Fruit fly (Drosophila melanogaster): ENCODE measurements around the gene mtSSB.

mtSSB gene

dm6 chr3R:16209714-16210553 is 4.9 kb upstream of the mtSSB start:
- peak; percentile 83 for TF ChIP-seq Snoo (tag; optimal IDR thresholded peaks at IDR 0.05)
- peak; percentile 78 for TF ChIP-seq D1 (tag; optimal IDR thresholded peaks at IDR 0.05)
- TF ChIP-seq fd96Ca (GFP tag; IDR thresholded peaks at IDR 0.05), result peak; percentile 29; the same call in 1 of the 3 replicates
- TF ChIP-seq CG12605 (GFP tag; IDR thresholded peaks at IDR 0.05), result no peak
- peak; percentile 67 for TF ChIP-seq CG8301 (tag; optimal IDR thresholded peaks at IDR 0.05)
- no peak for TF ChIP-seq rn (GFP tag; IDR thresholded peaks at IDR 0.05)
- TF ChIP-seq CG17806 (tag; optimal IDR thresholded peaks at IDR 0.05), result peak; percentile 83
- no peak for TF ChIP-seq gl (tag; optimal IDR thresholded peaks at IDR 0.05)
- peak; percentile 89 for TF ChIP-seq CG9948 (tag; optimal IDR thresholded peaks at IDR 0.05)
- peak; percentile 82 for TF ChIP-seq CG34367 (tag; optimal IDR thresholded peaks at IDR 0.05)
- TF ChIP-seq CG13204 (GFP tag; optimal IDR thresholded peaks at IDR 0.05), result peak; percentile 96
- no peak for TF ChIP-seq CG10348 (GFP tag; IDR thresholded peaks at IDR 0.05)
- TF ChIP-seq Ets98B (GFP tag; IDR thresholded peaks at IDR 0.05), result 0 out of 2 replicates have a peak, but pooled peaks have one; percentile 13
- TF ChIP-seq CG8159 (tag; optimal IDR thresholded peaks at IDR 0.05), result peak; percentile 94
- TF ChIP-seq CG14655 (GFP tag; optimal IDR thresholded peaks at IDR 0.05), result peak; percentile 83
- peak; percentile 69 for TF ChIP-seq Pif1A (GFP tag; optimal IDR thresholded peaks at IDR 0.05)
- peak; percentile 37; the same call in 1 of the 3 replicates for TF ChIP-seq CG4496 (GFP tag; IDR thresholded peaks at IDR 0.05)
- TF ChIP-seq CG15710 (tag; optimal IDR thresholded peaks at IDR 0.05), result peak; percentile 90
- peak; percentile 62 for TF ChIP-seq Pif1B (GFP tag; optimal IDR thresholded peaks at IDR 0.05)
- 0 out of 2 replicates have a peak, but pooled peaks have one; percentile 31 for TF ChIP-seq CG32121 (GFP tag; IDR thresholded peaks at IDR 0.05)
- peak; percentile 56 for TF ChIP-seq EcR (GFP tag; optimal IDR thresholded peaks at IDR 0.05)

- TF ChIP-seq CG12605 (GFP tag; IDR thresholded peaks at IDR 0.05), result no peak
- peak; percentile 73 for TF ChIP-seq CG34367 (tag; optimal IDR thresholded peaks at IDR 0.05)
- TF ChIP-seq Snoo (tag; optimal IDR thresholded peaks at IDR 0.05), result peak; percentile 60
- peak; percentile 85 for TF ChIP-seq CG15710 (tag; optimal IDR thresholded peaks at IDR 0.05)
- TF ChIP-seq CG32121 (GFP tag; IDR thresholded peaks at IDR 0.05), result peak; percentile 51
- no peak for TF ChIP-seq gl (tag; optimal IDR thresholded peaks at IDR 0.05)
- peak; percentile 88 for TF ChIP-seq CG13204 (GFP tag; optimal IDR thresholded peaks at IDR 0.05)
- TF ChIP-seq CG14655 (GFP tag; optimal IDR thresholded peaks at IDR 0.05), result peak; percentile 91
- TF ChIP-seq Ets98B (GFP tag; IDR thresholded peaks at IDR 0.05), result no peak
- peak; percentile 29 for TF ChIP-seq Pif1B (GFP tag; optimal IDR thresholded peaks at IDR 0.05)
- TF ChIP-seq D1 (tag; optimal IDR thresholded peaks at IDR 0.05), result peak; percentile 86
- peak; percentile 56 for TF ChIP-seq Pif1A (GFP tag; optimal IDR thresholded peaks at IDR 0.05)
- TF ChIP-seq CG10348 (GFP tag; IDR thresholded peaks at IDR 0.05), result no peak
- TF ChIP-seq CG8301 (tag; optimal IDR thresholded peaks at IDR 0.05), result peak; percentile 58
- peak; percentile 6; the same call in 2 of the 3 replicates for TF ChIP-seq CG4496 (GFP tag; IDR thresholded peaks at IDR 0.05)
- no peak for TF ChIP-seq rn (GFP tag; IDR thresholded peaks at IDR 0.05)
- TF ChIP-seq EcR (GFP tag; optimal IDR thresholded peaks at IDR 0.05), result peak; percentile 61
- TF ChIP-seq CG8159 (tag; optimal IDR thresholded peaks at IDR 0.05), result peak; percentile 92
- peak; percentile 86 for TF ChIP-seq CG9948 (tag; optimal IDR thresholded peaks at IDR 0.05)
- peak; percentile 75 for TF ChIP-seq CG17806 (tag; optimal IDR thresholded peaks at IDR 0.05)
- TF ChIP-seq fd96Ca (GFP tag; IDR thresholded peaks at IDR 0.05), result 0 out of 3 replicates have a peak, but pooled peaks have one; percentile 37
Measured at dm6 chr3R:16208924-16209713, 4.1 kb upstream of the mtSSB start.

- TF ChIP-seq CG14655 (GFP tag; optimal IDR thresholded peaks at IDR 0.05) (peak; percentile 81), CG4496 (GFP tag; IDR thresholded peaks at IDR 0.05) (peak; percentile 89), CG9948 (tag; optimal IDR thresholded peaks at IDR 0.05) (peak; percentile 63), CG15710 (tag; optimal IDR thresholded peaks at IDR 0.05) (peak; percentile 90), Pif1A (GFP tag; optimal IDR thresholded peaks at IDR 0.05) (peak; percentile 71), Pif1B (GFP tag; optimal IDR thresholded peaks at IDR 0.05) (peak; percentile 86), CG32121 (GFP tag; IDR thresholded peaks at IDR 0.05) (peak; percentile 84), D1 (tag; optimal IDR thresholded peaks at IDR 0.05) (peak; percentile 36), Ets98B (GFP tag; IDR thresholded peaks at IDR 0.05) (peak; percentile 86), rn (GFP tag; IDR thresholded peaks at IDR 0.05) (peak; percentile 67; the same call in 1 of the 2 replicates), gl (tag; optimal IDR thresholded peaks at IDR 0.05) (peak; percentile 98), CG34367 (tag; optimal IDR thresholded peaks at IDR 0.05) (peak; percentile 90), EcR (GFP tag; optimal IDR thresholded peaks at IDR 0.05) (peak; percentile 93), fd96Ca (GFP tag; IDR thresholded peaks at IDR 0.05) (peak; percentile 82), CG10348 (GFP tag; IDR thresholded peaks at IDR 0.05) (peak; percentile 21; the same call in 1 of the 2 replicates), CG13204 (GFP tag; optimal IDR thresholded peaks at IDR 0.05) (peak; percentile 99), Snoo (tag; optimal IDR thresholded peaks at IDR 0.05) (peak; percentile 84), CG8301 (tag; optimal IDR thresholded peaks at IDR 0.05) (peak; percentile 78), CG8159 (tag; optimal IDR thresholded peaks at IDR 0.05) (peak; percentile 83), CG12605 (GFP tag; IDR thresholded peaks at IDR 0.05) (peak; percentile 95), CG17806 (tag; optimal IDR thresholded peaks at IDR 0.05) (peak; percentile 79)
Measured at dm6 chr3R:16208106-16208780, 3.2 kb upstream of the mtSSB start.

- TF ChIP-seq CG34367 (tag; optimal IDR thresholded peaks at IDR 0.05) (no peak), CG8159 (tag; optimal IDR thresholded peaks at IDR 0.05) (no peak), CG14655 (GFP tag; optimal IDR thresholded peaks at IDR 0.05) (no peak), CG8301 (tag; optimal IDR thresholded peaks at IDR 0.05) (no peak), CG17806 (tag; optimal IDR thresholded peaks at IDR 0.05) (no peak), CG9948 (tag; optimal IDR thresholded peaks at IDR 0.05) (no peak), EcR (GFP tag; optimal IDR thresholded peaks at IDR 0.05) (peak; percentile 91), gl (tag; optimal IDR thresholded peaks at IDR 0.05) (no peak), Pif1B (GFP tag; optimal IDR thresholded peaks at IDR 0.05) (peak; percentile 31), Ets98B (GFP tag; IDR thresholded peaks at IDR 0.05) (peak; percentile 68), CG32121 (GFP tag; IDR thresholded peaks at IDR 0.05) (peak; percentile 54; the same call in 1 of the 2 replicates), CG10348 (GFP tag; IDR thresholded peaks at IDR 0.05) (0 out of 2 replicates have a peak, but pooled peaks have one; percentile 7), CG15710 (tag; optimal IDR thresholded peaks at IDR 0.05) (no peak), CG4496 (GFP tag; IDR thresholded peaks at IDR 0.05) (peak; percentile 83), Snoo (tag; optimal IDR thresholded peaks at IDR 0.05) (no peak), CG12605 (GFP tag; IDR thresholded peaks at IDR 0.05) (peak; percentile 32), rn (GFP tag; IDR thresholded peaks at IDR 0.05) (no peak), Pif1A (GFP tag; optimal IDR thresholded peaks at IDR 0.05) (peak; percentile 20), fd96Ca (GFP tag; IDR thresholded peaks at IDR 0.05) (peak; percentile 66; the same call in 2 of the 3 replicates), CG13204 (GFP tag; optimal IDR thresholded peaks at IDR 0.05) (peak; percentile 99), D1 (tag; optimal IDR thresholded peaks at IDR 0.05) (no peak)
Measured at dm6 chr3R:16207074-16207609, 2.1 kb upstream of the mtSSB start.

Data from whole organism, pupa.